Worm (Caenorhabditis elegans): ENCODE measurements around the gene flcn-1.
A peak's percentile ranks its signal among the peaks of the same experiment; 100 is the strongest.

Gene flcn-1

DNA sequence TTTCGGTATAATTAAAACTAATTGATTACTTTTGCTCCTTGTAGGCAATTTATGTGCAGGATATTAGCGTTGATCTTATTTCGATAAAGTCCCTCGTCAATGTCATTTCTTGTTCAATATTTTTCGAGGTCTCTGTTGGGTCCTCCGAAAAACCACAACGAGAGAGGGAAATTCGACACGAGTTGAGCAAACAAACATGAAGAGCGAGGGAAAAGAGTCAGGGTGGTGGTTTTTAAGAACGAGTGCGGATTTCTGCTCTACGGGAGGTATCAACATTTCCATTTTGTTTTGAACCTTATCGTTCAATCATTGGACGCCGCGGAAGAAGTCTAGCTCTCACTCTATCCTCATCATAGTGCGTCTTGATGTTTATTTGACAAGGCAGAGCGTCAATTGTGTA is 6.2 kb downstream of the flcn-1 start:
- no peak for TF ChIP-seq syd-9 (tag; optimal IDR thresholded peaks at IDR 0.05)
- TF ChIP-seq ztf-16 (tag; optimal IDR thresholded peaks at IDR 0.05), result no peak
- no peak for TF ChIP-seq lin-11 (tag; optimal IDR thresholded peaks at IDR 0.05)
- TF ChIP-seq ceh-19 (GFP tag; optimal IDR thresholded peaks at IDR 0.05), result peak; percentile 25
- TF ChIP-seq ceh-34 (tag; optimal IDR thresholded peaks at IDR 0.05), result peak; percentile 92

- TF ChIP-seq ref-2 (tag; optimal IDR thresholded peaks at IDR 0.05) (no peak), unc-55 (GFP tag; optimal IDR thresholded peaks at IDR 0.05) (peak; percentile 26)
These were observed 7.4 kb downstream of the flcn-1 start for ce11 chrII:6935975-6936374.

- TF ChIP-seq ceh-2 (tag; optimal IDR thresholded peaks at IDR 0.05) (no peak), fkh-10 (GFP tag; optimal IDR thresholded peaks at IDR 0.05) (no peak), pat-9 (tag; optimal IDR thresholded peaks at IDR 0.05) (no peak), lin-11 (tag; optimal IDR thresholded peaks at IDR 0.05) (no peak), ama-1 (optimal IDR thresholded peaks at IDR 0.05) (no peak), ztf-16 (tag; optimal IDR thresholded peaks at IDR 0.05) (no peak), eyg-1 (tag; optimal IDR thresholded peaks at IDR 0.05) (no peak), sdc-2 (tag; optimal IDR thresholded peaks at IDR 0.05) (no peak), C08G9.2 (tag; optimal IDR thresholded peaks at IDR 0.05) (no peak), hlh-13 (GFP tag; optimal IDR thresholded peaks at IDR 0.05) (no peak), pha-4 (tag; optimal IDR thresholded peaks at IDR 0.05) (no peak), nhr-11 (tag; optimal IDR thresholded peaks at IDR 0.05) (no peak), K09A11.1 (tag; optimal IDR thresholded peaks at IDR 0.05; ENCODE audit: insufficient read depth) (no peak), ceh-6 (GFP tag; optimal IDR thresholded peaks at IDR 0.05) (no peak), hlh-6 (tag; optimal IDR thresholded peaks at IDR 0.05) (no peak), lim-6 (tag; optimal IDR thresholded peaks at IDR 0.05) (no peak), elt-4 (tag; optimal IDR thresholded peaks at IDR 0.05) (no peak), dmd-4 (tag; optimal IDR thresholded peaks at IDR 0.05; ENCODE audit: borderline replicate concordance) (no peak), ceh-9 (tag; optimal IDR thresholded peaks at IDR 0.05) (no peak)
These were observed 8.0 kb downstream of the flcn-1 start for ce11 chrII:6936528-6936927.

DNA sequence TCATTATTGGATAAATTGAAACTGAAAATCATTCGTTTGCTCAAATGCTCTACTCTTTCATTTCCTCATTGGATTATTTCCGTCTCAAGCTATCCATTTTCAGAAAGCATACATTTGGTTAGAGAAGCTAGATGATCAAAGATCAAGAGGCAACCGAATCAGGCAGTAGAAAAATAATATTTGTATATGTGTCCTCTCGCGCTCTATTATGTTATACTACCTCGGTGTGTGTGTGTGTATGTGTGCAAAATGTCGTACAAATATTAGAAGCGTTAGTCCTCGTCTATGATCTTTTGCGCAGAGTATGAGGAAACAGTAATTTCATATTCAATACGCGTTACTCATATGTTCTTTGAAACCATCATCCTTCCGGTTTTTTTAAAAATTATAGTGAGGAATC is 8.5 kb downstream of the flcn-1 start:
- TF ChIP-seq syd-9 (tag; optimal IDR thresholded peaks at IDR 0.05) (no peak), tbx-2 (tag; optimal IDR thresholded peaks at IDR 0.05) (peak; percentile 41), dmd-4 (tag; optimal IDR thresholded peaks at IDR 0.05; ENCODE audit: borderline replicate concordance) (no peak), eyg-1 (tag; optimal IDR thresholded peaks at IDR 0.05) (no peak), fax-1 (tag; optimal IDR thresholded peaks at IDR 0.05) (no peak), unc-86 (tag; optimal IDR thresholded peaks at IDR 0.05) (no peak), sdc-2 (tag; optimal IDR thresholded peaks at IDR 0.05) (no peak), mec-3 (tag; optimal IDR thresholded peaks at IDR 0.05; ENCODE audit: borderline replicate concordance) (no peak)

DNA sequence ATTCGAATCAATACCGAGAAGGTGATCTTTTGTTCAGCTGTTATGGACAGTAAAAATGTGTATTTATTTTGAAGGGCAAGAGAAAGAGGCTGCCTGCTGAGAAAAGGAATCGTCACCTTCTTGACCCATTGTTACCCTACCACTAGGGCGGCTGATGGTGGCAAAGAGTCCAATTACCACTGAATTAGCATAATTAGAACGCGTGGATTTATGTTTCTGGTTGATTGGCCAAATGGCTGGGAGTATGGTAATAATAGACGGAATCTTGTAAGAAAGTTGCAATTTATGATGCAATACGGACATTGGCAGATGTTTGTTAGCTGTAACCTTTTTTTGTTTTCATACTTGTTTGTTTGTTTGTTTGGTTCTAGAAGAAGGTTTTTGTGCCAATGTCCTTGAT is 11.3 kb downstream of the flcn-1 start:
- peak; percentile 71 for TF ChIP-seq ceh-31 (tag; optimal IDR thresholded peaks at IDR 0.05)
- TF ChIP-seq ref-2 (tag; optimal IDR thresholded peaks at IDR 0.05), result peak; percentile 41
- TF ChIP-seq lim-6 (tag; optimal IDR thresholded peaks at IDR 0.05), result no peak
- no peak for TF ChIP-seq K09A11.1 (tag; optimal IDR thresholded peaks at IDR 0.05; ENCODE audit: insufficient read depth)
- TF ChIP-seq ceh-34 (tag; optimal IDR thresholded peaks at IDR 0.05), result peak; percentile 14
- peak; percentile 9 for TF ChIP-seq unc-42 (tag; optimal IDR thresholded peaks at IDR 0.05)
- peak; percentile 63; the same call in 1 of the 2 replicates for TF ChIP-seq sox-2 (GFP tag; IDR thresholded peaks at IDR 0.05)

- TF ChIP-seq ref-2 (tag; optimal IDR thresholded peaks at IDR 0.05) (no peak), K09A11.1 (tag; optimal IDR thresholded peaks at IDR 0.05; ENCODE audit: insufficient read depth) (no peak), nfya-1 (tag; optimal IDR thresholded peaks at IDR 0.05) (peak; percentile 1), fkh-10 (GFP tag; optimal IDR thresholded peaks at IDR 0.05) (no peak), unc-42 (tag; optimal IDR thresholded peaks at IDR 0.05) (peak; percentile 67)
These were observed 12.2 kb downstream of the flcn-1 start for ce11 chrII:6940726-6941230.

All from whole organism, late embryonic.